Worm (Caenorhabditis elegans): ENCODE data around the gene D2096.7.

D2096.7 gene

DNA sequence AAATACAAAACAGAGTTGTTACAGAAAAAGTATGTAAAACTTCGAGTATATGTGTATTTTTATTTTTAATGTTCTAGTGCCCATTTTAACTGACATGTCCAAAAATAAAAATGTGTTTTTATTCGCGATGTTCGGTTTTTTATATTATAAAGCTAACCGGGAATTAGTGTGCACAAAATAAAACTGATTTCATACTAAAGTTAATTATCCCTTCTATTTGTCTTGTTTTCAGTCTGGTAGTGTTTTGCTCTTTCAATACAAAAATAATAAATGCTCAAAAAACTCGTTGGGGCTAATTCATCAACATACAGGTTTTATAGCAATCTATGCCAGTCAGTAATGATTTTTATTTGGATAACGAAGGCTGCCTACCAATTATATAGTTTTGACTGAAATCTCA is 7.3 kb upstream of the D2096.7 start:
- no peak for TF ChIP-seq ZK337.2 (GFP tag; IDR thresholded peaks at IDR 0.05)
- peak in 1 of 2 experiments; percentile 94 for TF ChIP-seq unc-62 (GFP tag; optimal IDR thresholded peaks at IDR 0.05 in 1 of 2)
- no peak for TF ChIP-seq unc-62 (tag; optimal IDR thresholded peaks at IDR 0.05)

ce11 chrIV:8382695-8383094 is 5.3 kb upstream of the D2096.7 start, which contains the start of gene D2096.9:
TSS of gene D2096.9 (minus strand) at chrIV:8382795.
- TF ChIP-seq zfp-3 (GFP tag; conservative IDR thresholded peaks at IDR 0.05) (no peak), unc-62 (GFP tag; optimal IDR thresholded peaks at IDR 0.05 in 1 of 2) (peak in 1 of 2 experiments; percentile 52), unc-62 (tag; optimal IDR thresholded peaks at IDR 0.05) (no peak), dve-1 (tag; optimal IDR thresholded peaks at IDR 0.05; ENCODE audit: insufficient read depth) (no peak), cey-2 (tag; optimal IDR thresholded peaks at IDR 0.05; ENCODE audit: borderline replicate concordance, insufficient read depth) (no peak), ztf-7 (tag; optimal IDR thresholded peaks at IDR 0.05) (no peak)

ce11 chrIV:8380266-8380850 is 2.9 kb upstream of the D2096.7 start:
- TF ChIP-seq dve-1 (tag; optimal IDR thresholded peaks at IDR 0.05; ENCODE audit: insufficient read depth) (peak; percentile 77), lin-38 (GFP tag; IDR thresholded peaks at IDR 0.05) (no peak), ces-1 (GFP tag; optimal IDR thresholded peaks at IDR 0.05) (no peak), tra-1 (GFP tag; IDR thresholded peaks at IDR 0.05) (peak; percentile 79; the same call in 1 of the 2 replicates), nhr-48 (tag; optimal IDR thresholded peaks at IDR 0.05) (peak; percentile 21), aha-1 (tag) (peak; percentile 9), unc-62 (GFP tag; optimal IDR thresholded peaks at IDR 0.05 in 1 of 2) (peak; percentile 47 to 93), unc-62 (tag; optimal IDR thresholded peaks at IDR 0.05) (no peak), ctbp-1 (GFP tag; IDR thresholded peaks at IDR 0.05) (no peak), dmd-6 (GFP tag; IDR thresholded peaks at IDR 0.05) (peak; percentile 94), daf-16 (GFP tag; optimal IDR thresholded peaks at IDR 0.05) (peak in 1 of 2 experiments; percentile 47), daf-16 (tag; optimal IDR thresholded peaks at IDR 0.05) (peak; percentile 81), nhr-28 (tag; optimal IDR thresholded peaks at IDR 0.05) (peak; percentile 73), nhr-111 (GFP tag; optimal IDR thresholded peaks at IDR 0.05) (no peak), nhr-77 (tag; optimal IDR thresholded peaks at IDR 0.05) (peak; percentile 41), ama-1 (optimal IDR thresholded peaks at IDR 0.05) (no peak), php-3 (GFP tag; IDR thresholded peaks at IDR 0.05) (peak; percentile 89), pqm-1 (tag; optimal IDR thresholded peaks at IDR 0.05) (peak; percentile 92), T20F7.1 (GFP tag; optimal IDR thresholded peaks at IDR 0.05) (peak; percentile 33), nhr-102 (tag; optimal IDR thresholded peaks at IDR 0.05) (peak; percentile 11), mxl-3 (GFP tag; optimal IDR thresholded peaks at IDR 0.05) (peak; percentile 21)

DNA sequence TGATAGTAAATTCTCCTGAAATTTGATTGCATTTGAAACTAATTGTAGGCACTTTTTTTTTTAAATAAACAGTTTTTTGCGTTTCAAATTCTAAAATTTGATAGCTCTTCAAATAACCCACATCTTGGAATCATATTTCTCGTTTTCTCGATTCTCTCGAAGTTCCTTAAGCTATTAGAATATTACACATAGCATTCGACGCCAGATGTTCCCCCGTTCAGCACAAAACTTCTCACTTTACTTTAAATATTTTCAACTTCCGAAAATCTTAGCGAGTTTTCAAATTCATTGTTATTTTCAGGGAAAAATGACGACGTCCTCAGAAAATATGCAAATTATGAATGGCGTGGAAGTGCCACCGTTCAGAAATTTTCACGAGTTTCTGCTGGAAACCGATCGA is 2.3 kb upstream of the D2096.7 start, which contains the start of gene praf-3:
Gene praf-3 (plus strand): TSS at position 301 of the 400 bp plus-strand sequence.
- TF ChIP-seq nhr-6 (tag; optimal IDR thresholded peaks at IDR 0.05) (no peak), tra-1 (GFP tag; IDR thresholded peaks at IDR 0.05) (no peak), unc-62 (GFP tag; optimal IDR thresholded peaks at IDR 0.05 in 1 of 2) (no peak), unc-62 (tag; optimal IDR thresholded peaks at IDR 0.05) (no peak), ZK546.5 (tag; optimal IDR thresholded peaks at IDR 0.05) (no peak), Y105C5A.15 (GFP tag; IDR thresholded peaks at IDR 0.05) (no peak), ceh-20 (GFP tag; IDR thresholded peaks at IDR 0.05) (no peak), hmg-1.1 (GFP tag; IDR thresholded peaks at IDR 0.05) (no peak), zip-2 (tag; optimal IDR thresholded peaks at IDR 0.05) (no peak), spr-1 (tag; optimal IDR thresholded peaks at IDR 0.05) (no peak), F37D6.2 (tag; optimal IDR thresholded peaks at IDR 0.05) (no peak), lin-1 (GFP tag; IDR thresholded peaks at IDR 0.05) (no peak)

- TF ChIP-seq fos-1 (tag; optimal IDR thresholded peaks at IDR 0.05), result no peak
- no peak for TF ChIP-seq zag-1 (tag; optimal IDR thresholded peaks at IDR 0.05)
- TF ChIP-seq tra-1 (GFP tag; IDR thresholded peaks at IDR 0.05), result no peak
- no peak for TF ChIP-seq zfp-2 (tag; optimal IDR thresholded peaks at IDR 0.05)
- TF ChIP-seq madf-5 (GFP tag; IDR thresholded peaks at IDR 0.05), result no peak
- TF ChIP-seq dpl-1 (GFP tag; optimal IDR thresholded peaks at IDR 0.05), result peak; percentile 67
- TF ChIP-seq lin-1 (GFP tag; IDR thresholded peaks at IDR 0.05), result no peak
- TF ChIP-seq dmd-8 (GFP tag; IDR thresholded peaks at IDR 0.05), result no peak
- peak; percentile 87 for TF ChIP-seq mep-1 (tag; optimal IDR thresholded peaks at IDR 0.05)
- TF ChIP-seq mdl-1 (tag; optimal IDR thresholded peaks at IDR 0.05), result peak in 1 of 2 experiments; percentile 12
- no peak for TF ChIP-seq nhr-42 (GFP tag; IDR thresholded peaks at IDR 0.05)
- peak; percentile 44; the same call in 1 of the 2 replicates for TF ChIP-seq dmd-6 (GFP tag; IDR thresholded peaks at IDR 0.05)
- no peak for TF ChIP-seq nhr-48 (tag; optimal IDR thresholded peaks at IDR 0.05)
- no peak for TF ChIP-seq tag-97 (GFP tag; IDR thresholded peaks at IDR 0.05)
- no peak for TF ChIP-seq F44E2.7 (GFP tag; IDR thresholded peaks at IDR 0.05)
Measured at ce11 chrIV:8379278-8379677, 1.8 kb upstream of the D2096.7 start, which contains the start of gene nap-1. TSS of gene nap-1 (minus strand) at chrIV:8379319.
